Worm (Caenorhabditis elegans): ENCODE data around the gene sprr-2.

sprr-2 gene

ce11 chrX:14773238-14773637 lies 20.0 kb upstream of the sprr-2 start, which contains the start of gene unc-3:
unc-3 (plus strand) TSS chrX:14773538.
- no peak for TF ChIP-seq unc-62 (GFP tag; optimal IDR thresholded peaks at IDR 0.05)

DNA sequence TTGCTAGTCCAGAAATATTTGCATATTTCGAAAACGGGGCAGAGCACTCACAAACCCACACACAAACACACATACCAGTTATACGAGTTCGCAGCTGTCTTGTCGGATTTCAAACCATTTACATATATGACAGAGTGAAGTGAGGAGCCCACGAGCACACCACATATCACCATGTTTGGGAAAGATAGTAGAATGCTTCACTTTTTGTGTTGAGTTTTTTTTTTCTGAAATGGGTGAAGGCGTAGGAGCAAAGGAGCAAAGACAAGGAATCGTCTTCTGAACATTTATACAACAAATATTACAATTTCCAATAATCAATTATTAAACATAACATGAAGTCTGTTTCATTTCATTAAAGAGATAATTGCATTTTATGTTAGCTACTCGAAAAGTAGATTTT lies 18.0 kb upstream of the sprr-2 start:
- no peak for TF ChIP-seq unc-62 (GFP tag; optimal IDR thresholded peaks at IDR 0.05)

DNA sequence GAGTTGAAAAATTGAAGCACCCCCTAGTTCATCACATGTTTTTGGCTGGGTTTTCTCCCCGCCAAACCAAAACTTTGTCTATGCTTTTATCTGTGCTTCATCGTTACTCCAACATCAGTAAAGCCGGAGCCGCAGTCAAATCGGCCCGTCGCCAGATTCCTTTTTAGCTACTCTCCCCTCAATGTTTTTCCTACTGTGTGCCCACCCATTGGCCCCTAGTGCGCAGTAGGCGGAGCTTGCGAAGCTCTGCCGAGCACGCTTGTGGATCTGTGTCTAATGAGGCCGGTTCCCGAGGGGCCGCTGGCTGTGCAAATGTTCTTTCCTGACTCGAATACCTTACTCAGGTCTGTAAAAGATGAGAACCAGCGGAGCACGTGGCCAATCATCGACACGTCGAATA lies 16.9 kb upstream of the sprr-2 start:
- TF ChIP-seq unc-62 (GFP tag; optimal IDR thresholded peaks at IDR 0.05), result no peak

- no peak for TF ChIP-seq unc-62 (GFP tag; optimal IDR thresholded peaks at IDR 0.05)
These were observed 15.1 kb upstream of the sprr-2 start for ce11 chrX:14778112-14778511.

DNA sequence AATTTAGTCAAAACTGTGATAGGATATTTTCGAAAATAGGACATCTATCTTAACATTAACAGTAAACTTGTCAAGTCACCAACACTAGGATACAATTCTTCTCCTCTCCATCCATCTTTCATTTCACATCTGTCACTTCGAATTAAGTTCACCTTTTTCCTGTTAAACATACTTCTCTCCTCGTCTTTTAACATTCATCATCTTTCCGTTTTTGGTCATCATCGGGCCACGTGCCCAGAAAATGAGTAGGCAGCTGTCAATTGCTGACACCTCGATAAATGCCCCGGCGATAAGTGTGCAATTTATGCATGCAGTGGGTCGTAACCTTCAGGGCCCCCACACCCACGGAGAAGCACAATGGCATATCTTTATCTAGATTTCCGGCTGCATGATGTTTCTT lies 13.1 kb upstream of the sprr-2 start:
- no peak for TF ChIP-seq unc-62 (GFP tag; optimal IDR thresholded peaks at IDR 0.05)

DNA sequence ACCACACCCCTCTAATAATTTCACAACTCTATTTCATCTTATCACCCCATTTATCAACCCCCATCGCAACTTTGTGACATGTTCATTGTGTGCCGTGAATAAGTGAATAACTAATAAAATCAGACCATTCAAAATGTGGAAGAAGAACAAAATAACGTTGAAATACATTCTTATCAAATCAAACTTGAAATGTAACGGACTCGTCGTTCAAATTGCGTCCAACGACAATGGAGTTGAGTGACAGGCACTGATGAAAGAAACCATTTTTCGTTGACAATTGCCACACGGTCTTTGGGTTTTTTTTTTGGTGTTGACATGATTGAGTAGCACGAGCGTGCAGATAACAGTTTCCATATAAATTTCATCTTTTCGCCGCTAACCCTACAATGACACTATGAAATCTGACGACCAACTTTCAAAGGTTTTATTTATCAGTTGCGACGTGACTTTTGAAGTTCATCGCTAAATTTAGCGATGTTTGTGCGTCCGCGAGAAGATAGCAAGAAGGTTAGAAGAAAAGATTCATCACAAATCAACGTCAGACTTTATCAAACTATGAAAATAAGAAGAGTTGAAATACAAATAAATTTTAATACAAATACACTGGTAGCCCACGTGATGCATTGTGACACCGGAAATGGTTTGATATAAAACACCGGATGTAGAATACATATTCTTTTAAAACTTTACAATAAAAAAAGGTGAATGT lies 9.7 kb upstream of the sprr-2 start:
- TF ChIP-seq unc-62 (GFP tag; optimal IDR thresholded peaks at IDR 0.05), result no peak

ce11 chrX:14786821-14787556 lies 6.3 kb upstream of the sprr-2 start:
- no peak for TF ChIP-seq unc-62 (GFP tag; optimal IDR thresholded peaks at IDR 0.05)

- TF ChIP-seq unc-62 (GFP tag; optimal IDR thresholded peaks at IDR 0.05), result no peak
These were observed 5.7 kb upstream of the sprr-2 start for ce11 chrX:14787557-14787932.

ce11 chrX:14790320-14791048 lies 2.8 kb upstream of the sprr-2 start, which contains the start of gene tatn-1:
tatn-1 (plus strand) TSS chrX:14791008.
- no peak for TF ChIP-seq unc-62 (GFP tag; optimal IDR thresholded peaks at IDR 0.05)

DNA sequence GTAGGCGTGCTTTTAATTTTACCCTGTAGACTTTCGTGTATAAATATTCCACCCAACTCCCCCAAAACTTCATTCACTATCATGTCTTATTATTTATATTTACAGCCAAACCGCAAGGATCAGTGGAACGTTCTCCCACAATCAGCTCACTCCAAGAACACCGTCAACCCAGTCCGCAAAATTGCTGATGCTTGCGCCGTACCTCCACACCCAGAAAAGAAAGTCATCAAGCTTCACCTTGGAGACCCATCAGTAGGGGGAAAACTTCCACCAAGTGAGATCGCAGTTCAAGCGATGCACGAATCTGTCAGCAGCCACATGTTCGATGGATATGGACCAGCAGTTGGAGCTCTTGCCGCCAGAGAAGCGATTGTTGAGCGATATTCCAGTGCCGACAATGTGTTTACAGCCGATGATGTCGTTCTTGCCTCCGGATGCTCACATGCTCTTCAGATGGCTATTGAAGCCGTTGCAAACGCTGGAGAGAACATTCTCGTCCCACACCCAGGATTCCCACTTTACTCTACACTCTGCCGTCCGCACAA lies 2.0 kb upstream of the sprr-2 start:
- TF ChIP-seq unc-62 (GFP tag; optimal IDR thresholded peaks at IDR 0.05), result no peak

DNA sequence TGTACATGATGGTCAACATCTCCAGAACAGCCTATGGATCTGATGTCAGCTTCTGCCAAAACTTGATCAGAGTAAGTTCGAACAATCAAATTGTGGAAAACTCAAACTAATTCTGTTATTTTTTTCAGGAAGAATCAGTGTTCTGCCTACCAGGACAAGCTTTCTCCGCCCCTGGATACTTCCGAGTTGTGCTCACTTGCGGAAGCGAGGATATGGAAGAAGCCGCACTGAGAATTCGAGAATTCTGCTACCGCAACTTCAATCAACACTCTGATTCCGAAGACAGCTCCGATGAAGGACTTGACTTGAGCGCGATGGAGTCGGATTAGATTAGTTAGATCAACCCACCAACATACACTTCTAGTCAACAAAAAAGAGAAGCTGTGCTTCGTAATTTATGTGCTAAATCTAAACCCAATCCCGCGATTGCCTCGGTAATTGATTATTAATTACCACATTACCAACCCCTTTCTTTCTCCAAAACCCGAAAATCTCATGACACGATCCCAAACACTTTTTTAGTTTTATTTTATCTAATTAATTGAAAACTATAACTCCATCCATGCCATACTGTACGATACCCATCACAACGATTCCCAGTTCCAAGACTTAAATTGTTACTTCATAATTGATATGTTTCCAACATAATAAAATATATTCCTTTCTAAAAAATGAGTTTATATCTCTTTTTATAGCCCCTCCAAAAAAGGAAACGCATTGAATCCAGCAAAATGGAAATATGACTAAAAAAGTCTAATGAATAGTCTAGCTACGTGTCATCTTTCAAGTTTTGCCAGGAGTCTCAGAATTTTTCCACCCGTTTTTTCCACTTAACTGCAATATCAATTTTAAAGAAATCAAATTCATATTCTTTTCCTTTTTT lies 689 bp upstream of the sprr-2 start:
- TF ChIP-seq unc-62 (GFP tag; optimal IDR thresholded peaks at IDR 0.05), result no peak

- no peak for TF ChIP-seq unc-62 (GFP tag; optimal IDR thresholded peaks at IDR 0.05)
These were observed 925 bp downstream of the sprr-2 start for ce11 chrX:14794170-14794569.

DNA sequence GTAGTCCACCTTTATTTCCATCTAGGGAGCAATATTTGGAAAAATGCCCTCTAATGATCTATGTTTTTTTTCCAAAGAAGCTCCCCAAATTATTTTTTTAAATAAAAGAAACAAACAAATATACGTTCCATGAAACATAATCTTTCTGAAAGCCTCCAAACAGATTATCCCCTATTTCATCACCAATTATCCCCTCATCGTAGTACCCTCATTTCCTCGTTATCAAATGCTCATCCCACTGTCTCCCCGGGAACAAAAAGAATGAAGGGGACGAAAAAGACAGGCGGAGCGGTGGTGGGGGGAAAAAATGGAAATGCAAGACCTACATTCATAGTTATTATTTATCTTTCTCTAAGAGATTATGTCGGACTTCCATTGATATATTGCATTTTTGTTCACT lies 4.2 kb downstream of the sprr-2 start:
- TF ChIP-seq unc-62 (GFP tag; optimal IDR thresholded peaks at IDR 0.05), result no peak

DNA sequence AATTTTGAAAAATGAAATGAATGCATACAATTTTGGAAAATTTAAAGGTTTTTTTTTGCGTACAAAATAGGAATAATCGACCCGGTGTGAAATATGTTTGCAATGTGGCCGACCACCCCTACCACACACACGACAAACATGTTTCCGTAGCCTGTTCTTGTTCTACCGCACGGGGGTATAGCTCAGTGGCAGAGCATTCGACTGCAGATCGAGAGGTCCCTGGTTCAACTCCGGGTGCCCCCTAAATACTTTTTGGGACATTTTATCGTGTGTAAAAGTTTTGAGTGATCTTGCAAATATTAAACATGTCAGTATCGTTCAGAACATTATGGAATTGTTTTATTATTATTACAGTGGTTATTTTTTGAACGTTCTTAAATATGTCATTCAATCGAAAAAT lies 11.5 kb downstream of the sprr-2 start:
- TF ChIP-seq unc-62 (GFP tag; optimal IDR thresholded peaks at IDR 0.05), result no peak

- TF ChIP-seq unc-62 (GFP tag; optimal IDR thresholded peaks at IDR 0.05), result no peak
These were observed 12.5 kb downstream of the sprr-2 start for ce11 chrX:14805746-14806145.
